Worm (Caenorhabditis elegans): ENCODE data around the gene snt-2.

DNA sequence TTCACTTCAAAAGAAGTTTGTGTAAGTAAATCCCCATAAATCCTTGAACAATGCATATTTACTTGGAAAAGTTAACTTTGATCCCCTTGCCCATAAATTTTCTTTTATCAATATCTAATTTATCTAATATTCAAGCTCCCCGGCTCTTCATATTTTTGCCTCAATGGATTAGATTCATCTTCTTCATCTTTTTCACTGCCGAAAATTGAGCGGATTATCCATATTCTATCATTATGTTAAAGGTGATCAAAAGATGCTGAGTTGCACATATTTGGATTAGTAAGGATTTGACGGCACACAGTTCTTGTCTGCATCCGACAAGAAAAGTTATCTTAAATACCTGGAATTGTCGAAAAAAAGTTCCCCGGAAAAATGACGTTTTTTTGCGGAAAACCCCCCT lies 2.9 kb downstream of the snt-2 start:
- no peak for TF ChIP-seq T26A5.8 (tag; optimal IDR thresholded peaks at IDR 0.05)
- TF ChIP-seq lsl-1 (GFP tag; optimal IDR thresholded peaks at IDR 0.05), result no peak
- TF ChIP-seq pha-4 (tag; optimal IDR thresholded peaks at IDR 0.05), result no peak
- TF ChIP-seq attf-5 (GFP tag; optimal IDR thresholded peaks at IDR 0.05), result no peak
- no peak for TF ChIP-seq lin-26 (GFP tag; IDR thresholded peaks at IDR 0.05)
- no peak for TF ChIP-seq repo-1 (tag; optimal IDR thresholded peaks at IDR 0.05)
- TF ChIP-seq him-1 (tag; optimal IDR thresholded peaks at IDR 0.05), result no peak
- TF ChIP-seq fkh-3 (tag; optimal IDR thresholded peaks at IDR 0.05), result no peak
- TF ChIP-seq ama-1 (optimal IDR thresholded peaks at IDR 0.05), result no peak
- no peak for TF ChIP-seq ama-1 (GFP tag; optimal IDR thresholded peaks at IDR 0.05)
- TF ChIP-seq let-526 (GFP tag; IDR thresholded peaks at IDR 0.05), result no peak
- no peak for TF ChIP-seq zim-3 (tag; optimal IDR thresholded peaks at IDR 0.05)
- TF ChIP-seq ztf-22 (GFP tag; optimal IDR thresholded peaks at IDR 0.05), result no peak
- TF ChIP-seq efl-1 (GFP tag; optimal IDR thresholded peaks at IDR 0.05), result no peak

Data from whole organism, young adult.